Worm (Caenorhabditis elegans) whole organism, L4 larva: Measurements from ENCODE around the gene toca-1.

ENCODE experiments used
- T20F7.1 ChIP-seq: fragments of 200-800 bp; sonication (Bioruptor generic); optimal IDR thresholded peaks from 2 replicates; lab custom pipeline; 2018; ENCODE audit warnings: mild to moderate bottlenecking, missing genetic modification characterization, missing compliant biosample characterization
- Y105C5A.15 ChIP-seq: fragments of 200-800 bp; sonication (Bioruptor generic); IDR thresholded peaks from 2 replicates; pipeline ENCODE4 v1.3.6; 2022; ENCODE audit warnings: missing genetic modification characterization, missing compliant biosample characterization
- Y75B8A.6 ChIP-seq: fragments of 200-800 bp; sonication (Bioruptor generic); IDR thresholded peaks from 2 replicates; pipeline ENCODE4 v1.3.6; 2022; ENCODE audit warnings: missing genetic modification reagents, missing genetic modification characterization, missing compliant biosample characterization
- ceh-62 ChIP-seq: sonication (generic microtip); optimal IDR thresholded peaks from 2 replicates; lab custom pipeline; 2017; ENCODE audit warnings: missing biosample characterization, missing genetic modification characterization
- ceh-82 ChIP-seq: sonication (generic microtip); optimal IDR thresholded peaks from 2 replicates; lab custom pipeline; 2017; ENCODE audit warnings: missing biosample characterization, missing genetic modification characterization
- cey-2 ChIP-seq: sonication (generic microtip); optimal IDR thresholded peaks from 3 replicates; lab custom pipeline; 2017; ENCODE audit warnings: missing genetic modification characterization, mild to moderate bottlenecking, missing compliant biosample characterization, antibody characterized with exemption, borderline replicate concordance; ENCODE audit not compliant: insufficient read depth
- daf-16 ChIP-seq, 3 experiments: sonication (generic microtip); optimal IDR thresholded peaks; 2 replicates each; lab custom pipeline; 2016 to 2017; ENCODE audit warnings: missing genetic modification characterization in 3 of 3, missing genetic modification reagents in 3 of 3, mild to moderate bottlenecking in 2 of 3, missing compliant biosample characterization in 2 of 3, missing biosample characterization in 1 of 3, moderate library complexity in 1 of 3
- dmd-6 ChIP-seq: fragments of 200-800 bp; sonication (Bioruptor generic); IDR thresholded peaks from 2 replicates; pipeline ENCODE4 v1.3.6; 2022; ENCODE audit warnings: missing genetic modification reagents, missing genetic modification characterization, missing compliant biosample characterization
- dpl-1 ChIP-seq: fragments of 150-350 bp; optimal IDR thresholded peaks from 2 replicates; lab custom pipeline; 2014; ENCODE audit warnings: missing biosample characterization, missing genetic modification reagents, missing genetic modification characterization
- duxl-1 ChIP-seq: sonication (generic microtip); optimal IDR thresholded peaks from 2 replicates; lab custom pipeline; 2016; ENCODE audit warnings: mild to moderate bottlenecking, missing genetic modification characterization, moderate library complexity, missing compliant biosample characterization; ENCODE audit not compliant: poor library complexity
- fos-1 ChIP-seq: fragments of 150-350 bp; optimal IDR thresholded peaks from 2 replicates; lab custom pipeline; 2014; ENCODE audit warnings: missing biosample characterization, missing genetic modification characterization
- gei-8 ChIP-seq: fragments of 200-800 bp; sonication (Bioruptor generic); optimal IDR thresholded peaks from 2 replicates; lab custom pipeline; 2018; ENCODE audit warnings: mild to moderate bottlenecking, missing genetic modification characterization, missing compliant biosample characterization
- hif-1 ChIP-seq, 2 experiments: sonication (generic microtip); optimal IDR thresholded peaks; 2 replicates each; lab custom pipeline; 2016 to 2017; ENCODE audit warnings: missing compliant biosample characterization in 2 of 2, missing genetic modification characterization in 2 of 2, missing genetic modification reagents in 2 of 2, missing genotype in 2 of 2, mild to moderate bottlenecking in 1 of 2
- hlh-30 ChIP-seq: sonication (generic microtip); optimal IDR thresholded peaks from 2 replicates; lab custom pipeline; 2017; ENCODE audit warnings: antibody characterized with exemption, mild to moderate bottlenecking, missing genetic modification characterization, missing compliant biosample characterization; ENCODE audit not compliant: insufficient read depth
- lin-1 ChIP-seq: fragments of 200-800 bp; sonication (Bioruptor generic); IDR thresholded peaks from 2 replicates; pipeline ENCODE4 v1.3.6; 2022; ENCODE audit warnings: missing genetic modification reagents, missing genetic modification characterization, missing compliant biosample characterization
- lin-29 ChIP-seq: fragments of 200-800 bp; sonication (Bioruptor generic); IDR thresholded peaks from 2 replicates; pipeline ENCODE4 v1.3.6; 2022; ENCODE audit warnings: missing genetic modification reagents, missing genetic modification characterization, missing compliant biosample characterization
- lsy-2 ChIP-seq, 2 experiments: fragments of 150-350 bp in 1 of 2; sonication (generic microtip) in 1 of 2; optimal IDR thresholded peaks; 2 replicates each; lab custom pipeline; 2014 to 2017; ENCODE audit warnings: missing biosample characterization in 2 of 2, missing genetic modification characterization in 2 of 2
- mdl-1 ChIP-seq, 2 experiments: fragments of 150-350 bp in 1 of 2; sonication (generic microtip) in 1 of 2; optimal IDR thresholded peaks; 2 replicates each; lab custom pipeline; 2014 to 2017; ENCODE audit warnings: missing biosample characterization in 2 of 2, missing genetic modification characterization in 2 of 2
- mdt-29 ChIP-seq: fragments of 200-800 bp; sonication (Bioruptor generic); IDR thresholded peaks from 2 replicates; pipeline ENCODE4 v1.3.6; 2022; ENCODE audit warnings: missing genetic modification reagents, missing genetic modification characterization, missing compliant biosample characterization
- mep-1 ChIP-seq: fragments of 150-350 bp; sonication (generic microtip); optimal IDR thresholded peaks from 3 replicates; lab custom pipeline; 2014; ENCODE audit warnings: missing biosample characterization, missing genetic modification characterization
- mes-2 ChIP-seq: sonication (generic microtip); optimal IDR thresholded peaks from 2 replicates; lab custom pipeline; 2016; ENCODE audit warnings: missing genotype, mild to moderate bottlenecking, missing genetic modification characterization, missing compliant biosample characterization; ENCODE audit not compliant: poor library complexity, severe bottlenecking
- nhr-10 ChIP-seq: fragments of 150-350 bp; optimal IDR thresholded peaks from 2 replicates; lab custom pipeline; 2014; ENCODE audit warnings: missing biosample characterization, missing genetic modification characterization
- nhr-102 ChIP-seq: sonication (generic microtip); optimal IDR thresholded peaks from 2 replicates; lab custom pipeline; 2016; ENCODE audit warnings: mild to moderate bottlenecking, missing genetic modification characterization, moderate library complexity, missing compliant biosample characterization
- nhr-11 ChIP-seq: fragments of 150-350 bp; optimal IDR thresholded peaks from 2 replicates; lab custom pipeline; 2014; ENCODE audit warnings: missing biosample characterization, missing genetic modification characterization
- nhr-111 ChIP-seq: fragments of 200-800 bp; sonication (Bioruptor generic); optimal IDR thresholded peaks from 2 replicates; lab custom pipeline; 2018; ENCODE audit warnings: mild to moderate bottlenecking, missing genetic modification characterization, missing compliant biosample characterization
- nhr-77 ChIP-seq: fragments of 150-350 bp; optimal IDR thresholded peaks from 2 replicates; lab custom pipeline; 2014; ENCODE audit warnings: missing biosample characterization, missing genetic modification characterization
- pha-4 ChIP-seq, 2 experiments: fragments of 150-350 bp in 1 of 2; fragments of 200-800 bp in 1 of 2; sonication (Bioruptor generic) in 1 of 2; IDR thresholded peaks in 1 of 2; optimal IDR thresholded peaks in 1 of 2; 2 replicates each; pipeline versions ENCODE4 v1.3.6 to Lab custom; 2014 to 2022; ENCODE audit warnings: missing genetic modification characterization in 2 of 2, missing genetic modification reagents in 2 of 2, missing biosample characterization in 1 of 2, missing compliant biosample characterization in 1 of 2
- php-3 ChIP-seq: fragments of 200-800 bp; sonication (Bioruptor generic); IDR thresholded peaks from 2 replicates; pipeline ENCODE4 v1.3.6; 2022; ENCODE audit warnings: missing genetic modification reagents, missing genetic modification characterization, missing compliant biosample characterization
- rbr-2 ChIP-seq: sonication (generic microtip); optimal IDR thresholded peaks from 2 replicates; lab custom pipeline; 2016; ENCODE audit warnings: missing genotype, missing genetic modification characterization, missing compliant biosample characterization
- saeg-2 ChIP-seq: fragments of 200-800 bp; sonication (Bioruptor generic); IDR thresholded peaks from 2 replicates; pipeline ENCODE4 v1.3.6; 2022; ENCODE audit warnings: missing genetic modification reagents, missing genetic modification characterization, missing compliant biosample characterization
- set-16 ChIP-seq: fragments of 200-800 bp; sonication (Bioruptor generic); IDR thresholded peaks from 2 replicates; pipeline ENCODE4 v1.3.6; 2022; ENCODE audit warnings: missing genetic modification reagents, missing genetic modification characterization, missing compliant biosample characterization
- tag-97 ChIP-seq: fragments of 200-800 bp; sonication (Bioruptor generic); IDR thresholded peaks from 2 replicates; pipeline ENCODE4 v1.3.6; 2022; ENCODE audit warnings: missing genetic modification characterization, missing compliant biosample characterization
- tra-1 ChIP-seq: fragments of 200-800 bp; sonication (Bioruptor generic); IDR thresholded peaks from 2 replicates; pipeline ENCODE4 v1.3.6; 2022; ENCODE audit warnings: missing genetic modification reagents, missing genetic modification characterization, missing compliant biosample characterization
- unc-62 ChIP-seq, 3 experiments: fragments of 150-350 bp in 1 of 3; sonication (generic microtip); optimal IDR thresholded peaks in 2 of 3; peaks in 1 of 3; 1 replicate in 1 of 3; 2 replicates in 2 of 3; lab custom pipeline; 2014 to 2017; ENCODE audit warnings: missing biosample characterization in 3 of 3, missing genetic modification characterization in 3 of 3, missing genetic modification reagents in 3 of 3, missing genotype in 1 of 3
- vab-7 ChIP-seq: fragments of 200-800 bp; sonication (Bioruptor generic); IDR thresholded peaks from 2 replicates; pipeline ENCODE4 v1.3.6; 2022; ENCODE audit warnings: missing genetic modification reagents, missing genetic modification characterization, missing compliant biosample characterization

The toca-1 gene

DNA sequence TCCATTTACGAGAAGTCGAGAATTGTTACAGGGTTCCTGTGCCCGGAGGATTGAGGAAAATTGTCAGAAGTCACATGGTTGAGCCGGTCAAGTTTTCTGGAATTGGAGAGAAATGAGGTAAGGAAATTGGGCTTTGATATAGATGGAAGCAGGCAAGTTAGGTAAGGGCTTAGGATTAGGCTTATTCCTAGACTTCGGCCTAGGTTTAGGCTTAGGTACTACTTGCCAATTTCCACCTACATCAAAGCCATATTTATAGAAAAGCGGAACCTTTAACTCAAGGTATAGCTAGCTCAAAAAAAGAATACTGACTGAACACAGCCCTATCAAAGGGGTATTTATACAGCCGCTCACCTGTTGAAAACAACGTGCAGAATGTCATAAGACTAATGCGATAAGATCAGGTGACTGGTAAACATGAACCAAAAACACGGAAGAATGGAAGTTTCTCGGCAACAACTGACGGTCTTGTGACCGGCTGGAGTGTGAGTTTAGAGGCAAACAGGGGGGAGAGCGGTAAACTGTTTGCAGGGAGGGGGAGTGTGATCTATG, 16.7 kb downstream of the toca-1 start (continued):
- TF ChIP-seq dpl-1 (GFP tag; lab: Kevin White, UChicago) (peak; percentile 18), nhr-111 (no peak), T20F7.1 (GFP tag; lab: Kevin White, UChicago) (no peak), duxl-1 (tag; lab: Kevin White, UChicago) (no peak), mep-1 (tag; lab: Kevin White, UChicago) (peak; percentile 85), nhr-11 (tag; lab: Kevin White, UChicago) (peak; percentile 97), mes-2 (tag; lab: Kevin White, UChicago) (peak; percentile 32), vab-7 (no peak), ceh-82 (tag; lab: Kevin White, UChicago) (no peak), hif-1 (tag; optimal IDR thresholded peaks at IDR 0.05; lab: Kevin White, UChicago) (peak; percentile 86 to 98), daf-16 (GFP tag; optimal IDR thresholded peaks at IDR 0.05; lab: Kevin White, UChicago) (peak; percentile 41 to 98), daf-16 (tag; optimal IDR thresholded peaks at IDR 0.05; lab: Kevin White, UChicago) (peak; percentile 100), gei-8 (GFP tag; lab: Kevin White, UChicago) (peak; percentile 60), nhr-77 (tag; lab: Kevin White, UChicago) (peak; percentile 27), tra-1 (GFP tag; lab: Robert Waterston, UW) (peak; percentile 81), dmd-6 (GFP tag; lab: Robert Waterston, UW) (peak; percentile 89), unc-62 (GFP tag; optimal IDR thresholded peaks at IDR 0.05 in 1 of 2; lab: Kevin White, UChicago) (peak in 1 of 2 experiments; percentile 100), unc-62 (tag; optimal IDR thresholded peaks at IDR 0.05; lab: Kevin White, UChicago) (no peak), Y105C5A.15 (GFP tag; lab: Robert Waterston, UW) (no peak), set-16 (GFP tag; lab: Robert Waterston, UW) (peak; percentile 59; the same call in 1 of the 2 replicates), hlh-30 (tag; lab: Kevin White, UChicago) (peak; percentile 99), lin-29 (GFP tag; lab: Robert Waterston, UW) (0 out of 2 replicates have a peak, but pooled peaks have one; percentile 8), nhr-102 (tag; lab: Kevin White, UChicago) (peak; percentile 84), rbr-2 (tag; lab: Kevin White, UChicago) (no peak), cey-2 (tag; lab: Kevin White, UChicago) (peak; percentile 47), saeg-2 (GFP tag; lab: Robert Waterston, UW) (peak; percentile 41), tag-97 (GFP tag; lab: Robert Waterston, UW) (no peak), lin-1 (GFP tag; lab: Robert Waterston, UW) (peak; percentile 57; the same call in 1 of the 2 replicates), nhr-10 (tag; lab: Kevin White, UChicago) (peak; percentile 82), pha-4 (GFP tag; IDR thresholded peaks at IDR 0.05; lab: Robert Waterston, UW) (peak; percentile 59; the same call in 1 of the 2 replicates), pha-4 (tag; optimal IDR thresholded peaks at IDR 0.05; lab: Kevin White, UChicago) (no peak), php-3 (GFP tag; lab: Robert Waterston, UW) (peak; percentile 75), fos-1 (peak; percentile 53), mdt-29 (GFP tag; lab: Robert Waterston, UW) (peak; percentile 98), mdl-1 (tag; optimal IDR thresholded peaks at IDR 0.05; lab: Kevin White, UChicago) (peak; percentile 82 to 84), lsy-2 (tag; optimal IDR thresholded peaks at IDR 0.05; lab: Kevin White, UChicago) (peak; percentile 67 to 69), ceh-62 (tag; lab: Kevin White, UChicago) (no peak), Y75B8A.6 (GFP tag; lab: Robert Waterston, UW) (peak; percentile 54; the same call in 1 of the 2 replicates)
